Worm (Caenorhabditis elegans) whole organism, midembryonic: Measurements from ENCODE around the gene F13B6.2.

ENCODE experiments used
- T22C8.4 ChIP-seq: fragments of 200-800 bp; sonication (Bioruptor generic); IDR thresholded peaks from 2 replicates; pipeline ENCODE4 v1.3.6; 2022; ENCODE audit warnings: missing genetic modification characterization, missing compliant biosample characterization
- klf-2 ChIP-seq: fragments of 200-800 bp; sonication (Bioruptor generic); conservative IDR thresholded peaks from 2 replicates; pipeline ENCODE4 v1.3.6; 2022; ENCODE audit warnings: missing genetic modification reagents, missing genetic modification characterization, missing compliant biosample characterization
- tab-1 ChIP-seq: fragments of 200-800 bp; sonication (Bioruptor generic); IDR thresholded peaks from 2 replicates; pipeline ENCODE4 v1.3.6; 2022; ENCODE audit warnings: missing genetic modification characterization, missing compliant biosample characterization

ce11 chrIV:7440238-7440637, 19.9 kb downstream of the F13B6.2 start:
- no peak for TF ChIP-seq T22C8.4 (GFP tag; lab: Robert Waterston, UW)
- TF ChIP-seq klf-2 (GFP tag; lab: Robert Waterston, UW) = no peak
- TF ChIP-seq tab-1 (GFP tag; lab: Robert Waterston, UW) = no peak
